Fruit fly (Drosophila melanogaster) whole organism, wandering third instar larva: ENCODE measurements around the gene plx.

ENCODE experiments used
- Abd-B ChIP-seq: fragments of >200 bp; optimal IDR thresholded peaks from 2 replicates; lab custom pipeline; 2017; ENCODE audit warnings: missing biosample characterization, missing genetic modification characterization
- CG32264 ChIP-seq: fragments of 200-800 bp; sonication (Bioruptor generic); optimal IDR thresholded peaks from 2 replicates; lab custom pipeline; 2016; ENCODE audit warnings: missing biosample characterization, missing genetic modification characterization
- CG9705 ChIP-seq: fragments of 200-800 bp; sonication (Bioruptor generic); optimal IDR thresholded peaks from 2 replicates; lab custom pipeline; 2018; ENCODE audit warnings: missing biosample characterization, mild to moderate bottlenecking, missing genetic modification characterization
- CrebA ChIP-seq: fragments of 200-800 bp; sonication (Bioruptor generic); optimal IDR thresholded peaks from 2 replicates; lab custom pipeline; 2016; ENCODE audit warnings: missing biosample characterization, mild to moderate bottlenecking, missing genetic modification characterization, borderline replicate concordance
- Dfd ChIP-seq: fragments of >200 bp; optimal IDR thresholded peaks from 2 replicates; lab custom pipeline; 2017; ENCODE audit warnings: missing biosample characterization, missing genetic modification characterization
- Dif ChIP-seq: fragments of 200-275, 200-300 bp; sonication (Bioruptor generic); optimal IDR thresholded peaks from 2 replicates; lab custom pipeline; 2018; ENCODE audit warnings: missing biosample characterization, missing genetic modification characterization; ENCODE audit not compliant: partially characterized antibody
- GATAd ChIP-seq: sonication (Bioruptor generic); optimal IDR thresholded peaks from 2 replicates; lab custom pipeline; 2016; ENCODE audit warnings: missing biosample characterization, missing genetic modification characterization
- HLH106 ChIP-seq: fragments of 200-800 bp; optimal IDR thresholded peaks from 3 replicates; lab custom pipeline; 2019; ENCODE audit warnings: missing biosample characterization, mild to moderate bottlenecking, missing genetic modification characterization, moderate library complexity
- Hnf4 ChIP-seq: fragments of 200-800 bp; sonication (Bioruptor generic); optimal IDR thresholded peaks from 2 replicates; lab custom pipeline; 2016; ENCODE audit warnings: missing biosample characterization, mild to moderate bottlenecking, missing genetic modification characterization
- Hr78 ChIP-seq: fragments of >200 bp; optimal IDR thresholded peaks from 2 replicates; lab custom pipeline; 2017; ENCODE audit warnings: missing biosample characterization, missing genetic modification characterization
- Hr83 ChIP-seq: fragments of 200-300 bp; sonication (Bioruptor generic); optimal IDR thresholded peaks from 2 replicates; lab custom pipeline; 2016; ENCODE audit warnings: missing biosample characterization, mild to moderate bottlenecking, missing genetic modification characterization, moderate library complexity; ENCODE audit not compliant: poor library complexity, severe bottlenecking
- Jra ChIP-seq: sonication (Bioruptor generic); optimal IDR thresholded peaks from 2 replicates; lab custom pipeline; 2016; ENCODE audit warnings: missing biosample characterization, missing genetic modification characterization
- Mio ChIP-seq: sonication (Bioruptor generic); optimal IDR thresholded peaks from 2 replicates; lab custom pipeline; 2016; ENCODE audit warnings: missing biosample characterization, missing genetic modification characterization
- Myc ChIP-seq: fragments of >200 bp; optimal IDR thresholded peaks from 2 replicates; lab custom pipeline; 2017
- N ChIP-seq: fragments of >200 bp; optimal IDR thresholded peaks from 2 replicates; lab custom pipeline; 2018; ENCODE audit warnings: missing biosample characterization, missing external identifiers, missing genetic modification characterization
- OdsH ChIP-seq: fragments of 200-800 bp; sonication (Bioruptor generic); optimal IDR thresholded peaks from 2 replicates; lab custom pipeline; 2016; ENCODE audit warnings: missing biosample characterization, mild to moderate bottlenecking, missing genetic modification characterization
- Rel ChIP-seq, 2 experiments: fragments of 200-800 bp; sonication (Bioruptor generic) in 1 of 2; optimal IDR thresholded peaks; 2 replicates in 1 of 2; 3 replicates in 1 of 2; lab custom pipeline; 2016 to 2019; ENCODE audit warnings: mild to moderate bottlenecking in 2 of 2, missing biosample characterization in 2 of 2, missing genetic modification characterization in 2 of 2, moderate library complexity in 1 of 2
- Sp1 ChIP-seq: fragments of 200-800 bp; sonication (Bioruptor generic); optimal IDR thresholded peaks from 3 replicates; lab custom pipeline; 2019; ENCODE audit warnings: missing biosample characterization, mild to moderate bottlenecking, missing genetic modification characterization, moderate library complexity
- Vsx2 ChIP-seq: fragments of 200-300, 225-300 bp; sonication (Bioruptor generic); optimal IDR thresholded peaks from 2 replicates; lab custom pipeline; 2018; ENCODE audit warnings: missing biosample characterization, missing genetic modification characterization; ENCODE audit not compliant: partially characterized antibody
- br ChIP-seq: fragments of 200-800 bp; sonication (Bioruptor generic); optimal IDR thresholded peaks from 2 replicates; lab custom pipeline; 2016; ENCODE audit warnings: missing biosample characterization, missing genetic modification characterization
- brk ChIP-seq: fragments of 200-800 bp; sonication (Bioruptor generic); optimal IDR thresholded peaks from 2 replicates; lab custom pipeline; 2016; ENCODE audit warnings: missing biosample characterization, mild to moderate bottlenecking, missing genetic modification characterization
- dl ChIP-seq, 2 experiments: fragments of 175-275, 200-275 bp in 1 of 2; fragments of 200-275 bp in 1 of 2; sonication (Bioruptor generic); optimal IDR thresholded peaks; lab custom pipeline; 2018; ENCODE audit warnings: mild to moderate bottlenecking in 2 of 2, missing biosample characterization in 2 of 2, missing genetic modification characterization in 2 of 2, moderate library complexity in 2 of 2; ENCODE audit not compliant: partially characterized antibody in 2 of 2, insufficient read depth in 1 of 2
- dmrt93B ChIP-seq: fragments of 200-800 bp; sonication (Bioruptor generic); optimal IDR thresholded peaks from 2 replicates; lab custom pipeline; 2018; ENCODE audit warnings: missing biosample characterization, mild to moderate bottlenecking, missing genetic modification characterization
- dsf ChIP-seq: sonication (Bioruptor generic); optimal IDR thresholded peaks from 2 replicates; lab custom pipeline; 2016; ENCODE audit warnings: missing biosample characterization, missing genetic modification characterization, borderline replicate concordance
- ey ChIP-seq: fragments of 200-800 bp; sonication (Bioruptor generic); optimal IDR thresholded peaks from 2 replicates; lab custom pipeline; 2016; ENCODE audit warnings: missing biosample characterization, missing genetic modification characterization
- foxo ChIP-seq, 2 experiments: fragments of 200-800 bp; sonication (Bioruptor generic); optimal IDR thresholded peaks; 2 replicates in 1 of 2; 3 replicates in 1 of 2; lab custom pipeline; 2016 to 2017; ENCODE audit warnings: missing biosample characterization in 2 of 2, missing genetic modification characterization in 2 of 2
- fru ChIP-seq: fragments of 200-800 bp; sonication (Bioruptor generic); optimal IDR thresholded peaks from 3 replicates; lab custom pipeline; 2016; ENCODE audit warnings: missing biosample characterization, mild to moderate bottlenecking, missing genetic modification characterization
- h ChIP-seq: fragments of 200-800 bp; sonication (Bioruptor generic); optimal IDR thresholded peaks from 3 replicates; lab custom pipeline; 2016; ENCODE audit warnings: missing biosample characterization, mild to moderate bottlenecking, missing genetic modification characterization
- jim ChIP-seq: fragments of 175-275, 200-325 bp; sonication (Bioruptor generic); optimal IDR thresholded peaks from 2 replicates; lab custom pipeline; 2016; ENCODE audit warnings: missing biosample characterization, mild to moderate bottlenecking, missing genetic modification characterization
- lola ChIP-seq: fragments of >200 bp; optimal IDR thresholded peaks from 2 replicates; lab custom pipeline; 2017; ENCODE audit warnings: missing biosample characterization, missing genetic modification characterization
- pan ChIP-seq: fragments of >200 bp; optimal IDR thresholded peaks from 2 replicates; lab custom pipeline; 2017
- psq ChIP-seq: fragments of 200-800 bp; sonication (Bioruptor generic); optimal IDR thresholded peaks from 3 replicates; lab custom pipeline; 2017; ENCODE audit warnings: missing biosample characterization, mild to moderate bottlenecking, missing genetic modification characterization, moderate library complexity
- rgr ChIP-seq: fragments of 200-800 bp; sonication (Bioruptor generic); optimal IDR thresholded peaks from 3 replicates; lab custom pipeline; 2016; ENCODE audit warnings: missing biosample characterization, mild to moderate bottlenecking, missing genetic modification characterization
- sage ChIP-seq: fragments of 200-800 bp; sonication (Bioruptor generic); optimal IDR thresholded peaks from 2 replicates; lab custom pipeline; 2016; ENCODE audit warnings: missing biosample characterization, mild to moderate bottlenecking, missing genetic modification characterization
- sv ChIP-seq: fragments of 200-800 bp; sonication (Bioruptor generic); optimal IDR thresholded peaks from 3 replicates; lab custom pipeline; 2016; ENCODE audit warnings: missing biosample characterization, missing genetic modification characterization
- tai ChIP-seq: sonication (Bioruptor generic); optimal IDR thresholded peaks from 2 replicates; lab custom pipeline; 2016; ENCODE audit warnings: missing biosample characterization, missing genetic modification characterization
- usp ChIP-seq: fragments of >200 bp; optimal IDR thresholded peaks from 2 replicates; lab custom pipeline; 2017; ENCODE audit warnings: missing biosample characterization, missing genetic modification characterization
- woc ChIP-seq: sonication (Bioruptor generic); optimal IDR thresholded peaks from 2 replicates; lab custom pipeline; 2016; ENCODE audit warnings: missing biosample characterization, mild to moderate bottlenecking, missing genetic modification characterization

plx gene

dm6 chr3R:5654692-5655181, 30.9 kb upstream of the plx start, which contains the start of the genes elm and MED27:
Gene elm, minus strand, starts transcription at chr3R:5654861.
Gene MED27, plus strand, starts transcription at chr3R:5655139.
- peak; percentile 55 for TF ChIP-seq Mio (GFP tag; lab: Kevin White, UChicago)
- TF ChIP-seq sv (GFP tag; lab: Kevin White, UChicago), result peak; percentile 91
- peak; percentile 93 for TF ChIP-seq dsf (GFP tag; lab: Kevin White, UChicago)
- TF ChIP-seq foxo (GFP tag; optimal IDR thresholded peaks at IDR 0.05; lab: Kevin White, UChicago), result peak; percentile 41 to 96
- TF ChIP-seq CG9705 (GFP tag; lab: Kevin White, UChicago), result peak; percentile 87
- no peak for TF ChIP-seq Vsx2 (GFP tag; lab: Kevin White, UChicago)
- TF ChIP-seq dmrt93B (GFP tag; lab: Kevin White, UChicago), result peak; percentile 94
- TF ChIP-seq h (GFP tag; lab: Kevin White, UChicago), result peak; percentile 95
- TF ChIP-seq Myc (lab: Kevin White, UChicago), result no peak
- no peak for TF ChIP-seq Rel (GFP tag; optimal IDR thresholded peaks at IDR 0.05; lab: Kevin White, UChicago)
- TF ChIP-seq Rel (tag; optimal IDR thresholded peaks at IDR 0.05; lab: Kevin White, UChicago), result peak; percentile 69
- TF ChIP-seq N (GFP tag; lab: Kevin White, UChicago), result no peak
- peak; percentile 50 for TF ChIP-seq Hr83 (GFP tag; lab: Kevin White, UChicago)
- no peak for TF ChIP-seq Hr78
- TF ChIP-seq sage (GFP tag; lab: Kevin White, UChicago), result peak; percentile 88
- TF ChIP-seq HLH106 (tag; lab: Kevin White, UChicago), result peak; percentile 95
- TF ChIP-seq Dif, result peak; percentile 5
- peak; percentile 90 for TF ChIP-seq OdsH (GFP tag; lab: Kevin White, UChicago)
- TF ChIP-seq usp (GFP tag; lab: Kevin White, UChicago), result no peak
- TF ChIP-seq ey (GFP tag; lab: Kevin White, UChicago), result peak; percentile 94
- no peak for TF ChIP-seq lola (GFP tag; lab: Kevin White, UChicago)
- TF ChIP-seq woc (GFP tag; lab: Kevin White, UChicago), result peak; percentile 97
- no peak for TF ChIP-seq pan (lab: Kevin White, UChicago)
- peak; percentile 95 for TF ChIP-seq Hnf4 (GFP tag; lab: Kevin White, UChicago)
- no peak for TF ChIP-seq brk (GFP tag; lab: Kevin White, UChicago)
- TF ChIP-seq fru, result peak; percentile 93
- peak; percentile 92 for TF ChIP-seq GATAd (GFP tag; lab: Kevin White, UChicago)
- peak; percentile 87 for TF ChIP-seq psq (GFP tag; lab: Kevin White, UChicago)
- no peak for TF ChIP-seq tai
- no peak for TF ChIP-seq Abd-B (GFP tag; lab: Kevin White, UChicago)
- TF ChIP-seq dl (GFP tag; optimal IDR thresholded peaks at IDR 0.05; lab: Kevin White, UChicago; ENCODE audit: insufficient read depth in 1 of 2, partially characterized antibody in 2 of 2), result no peak
- TF ChIP-seq br (GFP tag; lab: Kevin White, UChicago), result peak; percentile 93
- TF ChIP-seq Dfd (GFP tag; lab: Kevin White, UChicago), result no peak
- peak; percentile 81 for TF ChIP-seq CG32264 (GFP tag; lab: Kevin White, UChicago)
- TF ChIP-seq Jra (GFP tag; lab: Kevin White, UChicago), result peak; percentile 91
- peak; percentile 94 for TF ChIP-seq rgr (GFP tag; lab: Kevin White, UChicago)
- TF ChIP-seq jim (GFP tag; lab: Kevin White, UChicago), result peak; percentile 3
- no peak for TF ChIP-seq CrebA (GFP tag; lab: Kevin White, UChicago)
- peak; percentile 91 for TF ChIP-seq Sp1
- TF ChIP-seq, all 38 proteins: peak for 25

- no peak for TF ChIP-seq sage (GFP tag; lab: Kevin White, UChicago)
- no peak for TF ChIP-seq Sp1
- peak; percentile 39 for TF ChIP-seq h (GFP tag; lab: Kevin White, UChicago)
- TF ChIP-seq fru, result peak; percentile 29
- peak; percentile 36 for TF ChIP-seq Hr83 (GFP tag; lab: Kevin White, UChicago)
- TF ChIP-seq foxo (GFP tag; optimal IDR thresholded peaks at IDR 0.05; lab: Kevin White, UChicago), result peak in 1 of 2 experiments; percentile 20
- no peak for TF ChIP-seq CG32264 (GFP tag; lab: Kevin White, UChicago)
- no peak for TF ChIP-seq lola (GFP tag; lab: Kevin White, UChicago)
- TF ChIP-seq psq (GFP tag; lab: Kevin White, UChicago), result peak; percentile 3
- TF ChIP-seq OdsH (GFP tag; lab: Kevin White, UChicago), result peak; percentile 5
- no peak for TF ChIP-seq dsf (GFP tag; lab: Kevin White, UChicago)
- no peak for TF ChIP-seq Hr78
- no peak for TF ChIP-seq N (GFP tag; lab: Kevin White, UChicago)
- peak; percentile 15 for TF ChIP-seq Hnf4 (GFP tag; lab: Kevin White, UChicago)
- peak; percentile 2 for TF ChIP-seq rgr (GFP tag; lab: Kevin White, UChicago)
- no peak for TF ChIP-seq CG9705 (GFP tag; lab: Kevin White, UChicago)
- no peak for TF ChIP-seq Jra (GFP tag; lab: Kevin White, UChicago)
Observed at dm6 chr3R:5658984-5659802, 26.5 kb upstream of the plx start.
